Worm (Caenorhabditis elegans): ENCODE measurements around the gene nas-31.
A peak's percentile ranks its signal among the peaks of the same experiment; 100 is the strongest.

Gene nas-31

ce11 chrV:10953471-10954155, 32.0 kb upstream of the nas-31 start (continued):
- no peak for TF ChIP-seq zag-1 (tag; optimal IDR thresholded peaks at IDR 0.05)
- TF ChIP-seq C34F6.9 (tag; optimal IDR thresholded peaks at IDR 0.05): no peak
- no peak for TF ChIP-seq nhr-21 (tag; optimal IDR thresholded peaks at IDR 0.05)
- peak; percentile 21 for TF ChIP-seq Y55F3AM.14 (GFP tag; optimal IDR thresholded peaks at IDR 0.05)
- TF ChIP-seq egl-27 (tag; optimal IDR thresholded peaks at IDR 0.05): no peak
- TF ChIP-seq blmp-1 (tag; optimal IDR thresholded peaks at IDR 0.05; ENCODE audit: insufficient read depth): peak; percentile 9
- no peak for TF ChIP-seq snpc-4 (tag; optimal IDR thresholded peaks at IDR 0.05)
- no peak for TF ChIP-seq lin-11 (tag; optimal IDR thresholded peaks at IDR 0.05)
- TF ChIP-seq unc-55 (GFP tag; optimal IDR thresholded peaks at IDR 0.05): no peak
- TF ChIP-seq ZK546.5 (tag; optimal IDR thresholded peaks at IDR 0.05): no peak
- TF ChIP-seq nhr-25 (tag; optimal IDR thresholded peaks at IDR 0.05): peak; percentile 29
- no peak for TF ChIP-seq nhr-77 (tag; optimal IDR thresholded peaks at IDR 0.05)
- no peak for TF ChIP-seq unc-62 (GFP tag; optimal IDR thresholded peaks at IDR 0.05)
- no peak for TF ChIP-seq sma-3 (GFP tag; optimal IDR thresholded peaks at IDR 0.05)
- TF ChIP-seq elt-3 (tag; optimal IDR thresholded peaks at IDR 0.05): no peak
- no peak for TF ChIP-seq ceh-16 (tag; optimal IDR thresholded peaks at IDR 0.05)
- TF ChIP-seq alr-1 (tag; optimal IDR thresholded peaks at IDR 0.05): no peak
- no peak for TF ChIP-seq elt-1 (tag; optimal IDR thresholded peaks at IDR 0.05)
- no peak for TF ChIP-seq mdl-1 (tag; optimal IDR thresholded peaks at IDR 0.05)
- TF ChIP-seq lin-39 (tag; optimal IDR thresholded peaks at IDR 0.05): no peak

- TF ChIP-seq crh-2 (tag; optimal IDR thresholded peaks at IDR 0.05) (peak; percentile 57), ZK546.5 (tag; optimal IDR thresholded peaks at IDR 0.05) (no peak), blmp-1 (tag; optimal IDR thresholded peaks at IDR 0.05; ENCODE audit: insufficient read depth) (peak; percentile 76), dmd-4 (tag; optimal IDR thresholded peaks at IDR 0.05) (no peak), lin-11 (tag; optimal IDR thresholded peaks at IDR 0.05) (no peak), nhr-11 (tag; optimal IDR thresholded peaks at IDR 0.05) (no peak), gmeb-1 (tag; optimal IDR thresholded peaks at IDR 0.05) (peak; percentile 58), ceh-82 (tag; optimal IDR thresholded peaks at IDR 0.05) (no peak), egl-27 (tag; optimal IDR thresholded peaks at IDR 0.05) (peak; percentile 49), nhr-23 (tag; optimal IDR thresholded peaks at IDR 0.05) (no peak), ztf-4 (tag; optimal IDR thresholded peaks at IDR 0.05) (peak; percentile 88), peb-1 (tag; optimal IDR thresholded peaks at IDR 0.05) (no peak), unc-39 (tag; optimal IDR thresholded peaks at IDR 0.05) (no peak), F13H6.1 (tag; optimal IDR thresholded peaks at IDR 0.05) (peak; percentile 91), mbf-1 (tag; optimal IDR thresholded peaks at IDR 0.05) (no peak), lin-39 (tag; optimal IDR thresholded peaks at IDR 0.05) (no peak), nhr-129 (tag; optimal IDR thresholded peaks at IDR 0.05) (peak; percentile 96), sma-9 (GFP tag; optimal IDR thresholded peaks at IDR 0.05) (peak; percentile 96), sma-9 (tag; optimal IDR thresholded peaks at IDR 0.05) (no peak), ztf-1 (GFP tag; conservative IDR thresholded peaks at IDR 0.05) (no peak), lsy-2 (tag; optimal IDR thresholded peaks at IDR 0.05) (peak in 1 of 2 experiments; percentile 84), Y55F3AM.14 (GFP tag; optimal IDR thresholded peaks at IDR 0.05) (peak; percentile 86), fos-1 (tag; optimal IDR thresholded peaks at IDR 0.05) (peak; percentile 66), skn-1 (tag; optimal IDR thresholded peaks at IDR 0.05) (no peak), unc-62 (GFP tag; optimal IDR thresholded peaks at IDR 0.05) (no peak), ceh-16 (tag; optimal IDR thresholded peaks at IDR 0.05) (no peak), nhr-21 (tag; optimal IDR thresholded peaks at IDR 0.05) (peak; percentile 81), nhr-12 (tag; optimal IDR thresholded peaks at IDR 0.05) (no peak), sma-3 (GFP tag; optimal IDR thresholded peaks at IDR 0.05) (peak; percentile 75), elt-1 (tag; optimal IDR thresholded peaks at IDR 0.05) (no peak), nhr-77 (tag; optimal IDR thresholded peaks at IDR 0.05) (no peak), ama-1 (optimal IDR thresholded peaks at IDR 0.05) (peak; percentile 88), zag-1 (tag; optimal IDR thresholded peaks at IDR 0.05) (peak; percentile 54), ztf-11 (tag; optimal IDR thresholded peaks at IDR 0.05) (no peak), C34F6.9 (tag; optimal IDR thresholded peaks at IDR 0.05) (peak; percentile 85), nhr-25 (tag; optimal IDR thresholded peaks at IDR 0.05) (peak; percentile 90), aly-2 (tag; optimal IDR thresholded peaks at IDR 0.05) (no peak), nhr-237 (tag; optimal IDR thresholded peaks at IDR 0.05) (no peak), alr-1 (tag; optimal IDR thresholded peaks at IDR 0.05) (no peak), sem-4 (tag; optimal IDR thresholded peaks at IDR 0.05) (peak; percentile 70), nhr-6 (tag; optimal IDR thresholded peaks at IDR 0.05) (peak; percentile 72), mab-5 (tag; optimal IDR thresholded peaks at IDR 0.05) (peak; percentile 39), nhr-10 (tag; optimal IDR thresholded peaks at IDR 0.05) (no peak), lin-13 (GFP tag; optimal IDR thresholded peaks at IDR 0.05) (peak; percentile 59), unc-55 (GFP tag; optimal IDR thresholded peaks at IDR 0.05) (peak; percentile 4), mdl-1 (tag; optimal IDR thresholded peaks at IDR 0.05) (peak; percentile 28 to 85), R02D3.7 (tag; optimal IDR thresholded peaks at IDR 0.05) (no peak)
Observed at ce11 chrV:10951655-10952278, 30.1 kb upstream of the nas-31 start, which contains the start of gene F17C11.4. Gene F17C11.4 (plus strand): TSS chrV:10951860.

Data from whole organism, L2 larva.